Fruit fly (Drosophila melanogaster): Measurements from ENCODE around the gene CG42729.

DNA sequence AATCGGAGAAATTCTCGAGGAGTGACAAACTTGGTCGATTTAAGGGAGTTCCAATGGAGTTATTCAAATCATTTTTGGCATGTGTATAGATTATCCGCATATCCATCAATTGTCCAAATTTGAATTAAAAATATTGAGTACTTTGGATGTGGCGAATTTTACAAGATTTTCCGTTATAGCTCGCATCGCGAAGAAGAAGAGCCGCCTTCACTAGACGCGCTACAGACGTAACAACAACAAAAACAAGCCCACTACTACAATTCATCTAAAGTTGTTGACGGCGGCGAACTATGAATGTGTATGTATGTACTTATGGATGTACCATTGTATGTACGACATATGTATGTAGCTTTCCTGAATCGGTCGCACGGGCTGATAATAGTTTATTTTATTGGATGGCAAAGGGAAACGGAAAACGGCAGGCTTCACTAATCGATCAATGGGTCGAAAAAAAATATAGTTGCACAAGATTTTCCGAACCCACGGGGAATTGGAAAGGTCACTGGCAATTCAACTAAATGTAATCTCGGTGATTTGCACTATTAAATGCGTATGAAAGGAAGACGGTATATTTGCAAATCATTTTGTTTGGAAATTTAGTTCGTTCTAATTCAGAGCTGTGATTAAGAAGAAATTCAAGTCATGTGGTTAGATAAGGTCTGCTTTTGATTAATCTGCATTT, 12.4 kb downstream of the CG42729 start:
- no peak for TF ChIP-seq slp2 (GFP tag; optimal IDR thresholded peaks at IDR 0.05)
- TF ChIP-seq Optix (GFP tag; IDR thresholded peaks at IDR 0.05), result no peak
- no peak for TF ChIP-seq Sry-δ (GFP tag; optimal IDR thresholded peaks at IDR 0.05)
- TF ChIP-seq abd-A (tag; optimal IDR thresholded peaks at IDR 0.05), result no peak
- no peak for TF ChIP-seq CG16863 (GFP tag; optimal IDR thresholded peaks at IDR 0.05)
- no peak for TF ChIP-seq CG18262 (tag; optimal IDR thresholded peaks at IDR 0.05)
- TF ChIP-seq D (optimal IDR thresholded peaks at IDR 0.05), result no peak
- no peak for TF ChIP-seq D (GFP tag; optimal IDR thresholded peaks at IDR 0.05)
- no peak for TF ChIP-seq CG9932 (GFP tag; IDR thresholded peaks at IDR 0.05)
- TF ChIP-seq CG4730 (GFP tag; IDR thresholded peaks at IDR 0.05), result no peak
- TF ChIP-seq CG4707 (GFP tag; optimal IDR thresholded peaks at IDR 0.05), result no peak
- TF ChIP-seq CTCF (GFP tag; optimal IDR thresholded peaks at IDR 0.05), result no peak
- no peak for TF ChIP-seq CG2875 (GFP tag; optimal IDR thresholded peaks at IDR 0.05)
- TF ChIP-seq nerfin-1 (tag; optimal IDR thresholded peaks at IDR 0.05), result no peak

Measured in whole organism, embryonic.